Worm (Caenorhabditis elegans) whole organism, L4 larva: ENCODE data around the gene pmp-5.

Experiments
- D1046.2 ChIP-seq: fragments of 200-800 bp; sonication (Bioruptor generic); IDR thresholded peaks from 2 replicates; pipeline ENCODE4 v1.3.6; 2022; ENCODE audit warnings: missing genetic modification characterization, missing compliant biosample characterization
- F26F4.8 ChIP-seq: fragments of 200-800 bp; sonication (Bioruptor generic); conservative IDR thresholded peaks from 2 replicates; pipeline ENCODE4 v1.3.6; 2022; ENCODE audit warnings: missing genetic modification characterization, missing compliant biosample characterization
- F44E2.7 ChIP-seq: fragments of 200-800 bp; sonication (Bioruptor generic); IDR thresholded peaks from 2 replicates; pipeline ENCODE4 v2.1.2; 2022; ENCODE audit warnings: missing genetic modification characterization, missing compliant biosample characterization
- T20F7.1 ChIP-seq: fragments of 200-800 bp; sonication (Bioruptor generic); optimal IDR thresholded peaks from 2 replicates; lab custom pipeline; 2018; ENCODE audit warnings: mild to moderate bottlenecking, missing genetic modification characterization, missing compliant biosample characterization
- Y105C5A.15 ChIP-seq: fragments of 200-800 bp; sonication (Bioruptor generic); IDR thresholded peaks from 2 replicates; pipeline ENCODE4 v1.3.6; 2022; ENCODE audit warnings: missing genetic modification characterization, missing compliant biosample characterization
- Y75B8A.6 ChIP-seq: fragments of 200-800 bp; sonication (Bioruptor generic); IDR thresholded peaks from 2 replicates; pipeline ENCODE4 v1.3.6; 2022; ENCODE audit warnings: missing genetic modification reagents, missing genetic modification characterization, missing compliant biosample characterization
- aha-1 ChIP-seq: fragments of 150-350 bp; peaks from one replicate; lab custom pipeline; 2014; ENCODE audit warnings: missing biosample characterization, missing genetic modification characterization
- aly-2 ChIP-seq: sonication (generic microtip); optimal IDR thresholded peaks from 2 replicates; lab custom pipeline; 2018; ENCODE audit warnings: missing biosample characterization, missing genetic modification characterization
- ceh-32 ChIP-seq: sonication (generic microtip); optimal IDR thresholded peaks from 2 replicates; lab custom pipeline; 2016; ENCODE audit warnings: mild to moderate bottlenecking, missing genetic modification characterization, missing compliant biosample characterization; ENCODE audit not compliant: poor library complexity
- ceh-44 ChIP-seq: fragments of 200-800 bp; sonication (Bioruptor generic); IDR thresholded peaks from 2 replicates; pipeline ENCODE4 v1.3.6; 2022; ENCODE audit warnings: missing genetic modification reagents, missing genetic modification characterization, missing compliant biosample characterization
- ceh-82 ChIP-seq: sonication (generic microtip); optimal IDR thresholded peaks from 2 replicates; lab custom pipeline; 2017; ENCODE audit warnings: missing biosample characterization, missing genetic modification characterization
- ces-1 ChIP-seq: fragments of 150-350 bp; sonication (generic microtip); optimal IDR thresholded peaks from 4 replicates; lab custom pipeline; 2014; ENCODE audit warnings: missing biosample characterization, missing genetic modification reagents, missing genetic modification characterization
- daf-16 ChIP-seq, 3 experiments: sonication (generic microtip); optimal IDR thresholded peaks; 2 replicates each; lab custom pipeline; 2016 to 2017; ENCODE audit warnings: missing genetic modification characterization in 3 of 3, missing genetic modification reagents in 3 of 3, mild to moderate bottlenecking in 2 of 3, missing compliant biosample characterization in 2 of 3, missing biosample characterization in 1 of 3, moderate library complexity in 1 of 3
- dmd-6 ChIP-seq: fragments of 200-800 bp; sonication (Bioruptor generic); IDR thresholded peaks from 2 replicates; pipeline ENCODE4 v1.3.6; 2022; ENCODE audit warnings: missing genetic modification reagents, missing genetic modification characterization, missing compliant biosample characterization
- duxl-1 ChIP-seq: sonication (generic microtip); optimal IDR thresholded peaks from 2 replicates; lab custom pipeline; 2016; ENCODE audit warnings: mild to moderate bottlenecking, missing genetic modification characterization, moderate library complexity, missing compliant biosample characterization; ENCODE audit not compliant: poor library complexity
- dve-1 ChIP-seq: sonication (generic microtip); optimal IDR thresholded peaks from 2 replicates; lab custom pipeline; 2017; ENCODE audit warnings: antibody characterized with exemption, mild to moderate bottlenecking, missing genetic modification characterization, missing compliant biosample characterization; ENCODE audit not compliant: insufficient read depth
- egl-27 ChIP-seq: sonication (generic microtip); optimal IDR thresholded peaks from 3 replicates; lab custom pipeline; 2017; ENCODE audit warnings: missing biosample characterization, missing genetic modification reagents, missing genetic modification characterization
- fkh-10 ChIP-seq: fragments of 150-350 bp; optimal IDR thresholded peaks from 2 replicates; lab custom pipeline; 2014; ENCODE audit warnings: missing biosample characterization, missing genetic modification reagents, missing genetic modification characterization
- fos-1 ChIP-seq: fragments of 150-350 bp; optimal IDR thresholded peaks from 2 replicates; lab custom pipeline; 2014; ENCODE audit warnings: missing biosample characterization, missing genetic modification characterization
- gei-8 ChIP-seq: fragments of 200-800 bp; sonication (Bioruptor generic); optimal IDR thresholded peaks from 2 replicates; lab custom pipeline; 2018; ENCODE audit warnings: mild to moderate bottlenecking, missing genetic modification characterization, missing compliant biosample characterization
- hif-1 ChIP-seq, 2 experiments: sonication (generic microtip); optimal IDR thresholded peaks; 2 replicates each; lab custom pipeline; 2016 to 2017; ENCODE audit warnings: missing compliant biosample characterization in 2 of 2, missing genetic modification characterization in 2 of 2, missing genetic modification reagents in 2 of 2, missing genotype in 2 of 2, mild to moderate bottlenecking in 1 of 2
- hlh-11 ChIP-seq: fragments of 200-800 bp; sonication (Bioruptor generic); optimal IDR thresholded peaks from 2 replicates; lab custom pipeline; 2018; ENCODE audit warnings: mild to moderate bottlenecking, missing genetic modification characterization, missing compliant biosample characterization
- hmg-1.1 ChIP-seq: fragments of 200-800 bp; sonication (Bioruptor generic); IDR thresholded peaks from 2 replicates; pipeline ENCODE4 v1.3.6; 2022; ENCODE audit warnings: missing genetic modification reagents, missing genetic modification characterization, missing compliant biosample characterization
- lin-1 ChIP-seq: fragments of 200-800 bp; sonication (Bioruptor generic); IDR thresholded peaks from 2 replicates; pipeline ENCODE4 v1.3.6; 2022; ENCODE audit warnings: missing genetic modification reagents, missing genetic modification characterization, missing compliant biosample characterization
- lin-29 ChIP-seq: fragments of 200-800 bp; sonication (Bioruptor generic); IDR thresholded peaks from 2 replicates; pipeline ENCODE4 v1.3.6; 2022; ENCODE audit warnings: missing genetic modification reagents, missing genetic modification characterization, missing compliant biosample characterization
- lin-39 ChIP-seq: fragments of 150-350 bp; optimal IDR thresholded peaks from 2 replicates; lab custom pipeline; 2014; ENCODE audit warnings: missing biosample characterization, missing genetic modification reagents, missing genetic modification characterization
- lsy-2 ChIP-seq, 2 experiments: fragments of 150-350 bp in 1 of 2; sonication (generic microtip) in 1 of 2; optimal IDR thresholded peaks; 2 replicates each; lab custom pipeline; 2014 to 2017; ENCODE audit warnings: missing biosample characterization in 2 of 2, missing genetic modification characterization in 2 of 2
- madf-5 ChIP-seq, 2 experiments: fragments of 200-800 bp; sonication (Bioruptor generic); IDR thresholded peaks; 2 replicates each; pipeline ENCODE4 v1.3.6; 2022; ENCODE audit warnings: missing compliant biosample characterization in 2 of 2, missing genetic modification characterization in 2 of 2
- madf-9 ChIP-seq: fragments of 200-800 bp; sonication (Bioruptor generic); conservative IDR thresholded peaks from 2 replicates; pipeline ENCODE4 v1.3.6; 2022; ENCODE audit warnings: missing genetic modification reagents, missing genetic modification characterization, missing compliant biosample characterization
- mdt-29 ChIP-seq: fragments of 200-800 bp; sonication (Bioruptor generic); IDR thresholded peaks from 2 replicates; pipeline ENCODE4 v1.3.6; 2022; ENCODE audit warnings: missing genetic modification reagents, missing genetic modification characterization, missing compliant biosample characterization
- nhr-10 ChIP-seq: fragments of 150-350 bp; optimal IDR thresholded peaks from 2 replicates; lab custom pipeline; 2014; ENCODE audit warnings: missing biosample characterization, missing genetic modification characterization
- nhr-102 ChIP-seq: sonication (generic microtip); optimal IDR thresholded peaks from 2 replicates; lab custom pipeline; 2016; ENCODE audit warnings: mild to moderate bottlenecking, missing genetic modification characterization, moderate library complexity, missing compliant biosample characterization
- nhr-11 ChIP-seq: fragments of 150-350 bp; optimal IDR thresholded peaks from 2 replicates; lab custom pipeline; 2014; ENCODE audit warnings: missing biosample characterization, missing genetic modification characterization
- nhr-111 ChIP-seq: fragments of 200-800 bp; sonication (Bioruptor generic); optimal IDR thresholded peaks from 2 replicates; lab custom pipeline; 2018; ENCODE audit warnings: mild to moderate bottlenecking, missing genetic modification characterization, missing compliant biosample characterization
- nhr-237 ChIP-seq: sonication (generic microtip); optimal IDR thresholded peaks from 2 replicates; lab custom pipeline; 2017; ENCODE audit warnings: missing biosample characterization, missing genetic modification characterization
- nhr-42 ChIP-seq: fragments of 200-800 bp; sonication (Bioruptor generic); IDR thresholded peaks from 2 replicates; pipeline ENCODE4 v1.3.6; 2022; ENCODE audit warnings: missing genetic modification characterization, missing compliant biosample characterization
- nhr-48 ChIP-seq: sonication (generic microtip); optimal IDR thresholded peaks from 2 replicates; lab custom pipeline; 2016; ENCODE audit warnings: mild to moderate bottlenecking, missing genetic modification characterization, missing compliant biosample characterization
- nhr-77 ChIP-seq: fragments of 150-350 bp; optimal IDR thresholded peaks from 2 replicates; lab custom pipeline; 2014; ENCODE audit warnings: missing biosample characterization, missing genetic modification characterization
- pha-4 ChIP-seq, 2 experiments: fragments of 150-350 bp in 1 of 2; fragments of 200-800 bp in 1 of 2; sonication (Bioruptor generic) in 1 of 2; IDR thresholded peaks in 1 of 2; optimal IDR thresholded peaks in 1 of 2; 2 replicates each; pipeline versions ENCODE4 v1.3.6 to Lab custom; 2014 to 2022; ENCODE audit warnings: missing genetic modification characterization in 2 of 2, missing genetic modification reagents in 2 of 2, missing biosample characterization in 1 of 2, missing compliant biosample characterization in 1 of 2
- php-3 ChIP-seq: fragments of 200-800 bp; sonication (Bioruptor generic); IDR thresholded peaks from 2 replicates; pipeline ENCODE4 v1.3.6; 2022; ENCODE audit warnings: missing genetic modification reagents, missing genetic modification characterization, missing compliant biosample characterization
- pqm-1 ChIP-seq: sonication (generic microtip); optimal IDR thresholded peaks from 2 replicates; lab custom pipeline; 2017; ENCODE audit warnings: missing biosample characterization, missing genetic modification characterization
- rbr-2 ChIP-seq: sonication (generic microtip); optimal IDR thresholded peaks from 2 replicates; lab custom pipeline; 2016; ENCODE audit warnings: missing genotype, missing genetic modification characterization, missing compliant biosample characterization
- saeg-2 ChIP-seq: fragments of 200-800 bp; sonication (Bioruptor generic); IDR thresholded peaks from 2 replicates; pipeline ENCODE4 v1.3.6; 2022; ENCODE audit warnings: missing genetic modification reagents, missing genetic modification characterization, missing compliant biosample characterization
- sdz-12 ChIP-seq: fragments of 200-800 bp; sonication (Bioruptor generic); optimal IDR thresholded peaks from 2 replicates; lab custom pipeline; 2018; ENCODE audit warnings: mild to moderate bottlenecking, missing genetic modification characterization, missing compliant biosample characterization
- skn-1 ChIP-seq: fragments of 150-350 bp; optimal IDR thresholded peaks from 2 replicates; lab custom pipeline; 2014; ENCODE audit warnings: missing biosample characterization, missing genetic modification characterization
- snpc-1.2 ChIP-seq: fragments of 200-800 bp; sonication (Bioruptor generic); IDR thresholded peaks from 2 replicates; pipeline ENCODE4 v1.3.6; 2022; ENCODE audit warnings: missing genetic modification reagents, missing genetic modification characterization, missing compliant biosample characterization
- spr-3 ChIP-seq: fragments of 200-800 bp; sonication (Bioruptor generic); optimal IDR thresholded peaks from 2 replicates; lab custom pipeline; 2018; ENCODE audit warnings: mild to moderate bottlenecking, missing genetic modification characterization, missing compliant biosample characterization
- tra-1 ChIP-seq: fragments of 200-800 bp; sonication (Bioruptor generic); IDR thresholded peaks from 2 replicates; pipeline ENCODE4 v1.3.6; 2022; ENCODE audit warnings: missing genetic modification reagents, missing genetic modification characterization, missing compliant biosample characterization
- unc-62 ChIP-seq, 3 experiments: fragments of 150-350 bp in 1 of 3; sonication (generic microtip); optimal IDR thresholded peaks in 2 of 3; peaks in 1 of 3; 1 replicate in 1 of 3; 2 replicates in 2 of 3; lab custom pipeline; 2014 to 2017; ENCODE audit warnings: missing biosample characterization in 3 of 3, missing genetic modification characterization in 3 of 3, missing genetic modification reagents in 3 of 3, missing genotype in 1 of 3
- zip-11 ChIP-seq: fragments of 200-800 bp; sonication (Bioruptor generic); IDR thresholded peaks from 2 replicates; pipeline ENCODE4 v1.3.6; 2022; ENCODE audit warnings: missing genetic modification characterization, missing compliant biosample characterization

Gene pmp-5

DNA sequence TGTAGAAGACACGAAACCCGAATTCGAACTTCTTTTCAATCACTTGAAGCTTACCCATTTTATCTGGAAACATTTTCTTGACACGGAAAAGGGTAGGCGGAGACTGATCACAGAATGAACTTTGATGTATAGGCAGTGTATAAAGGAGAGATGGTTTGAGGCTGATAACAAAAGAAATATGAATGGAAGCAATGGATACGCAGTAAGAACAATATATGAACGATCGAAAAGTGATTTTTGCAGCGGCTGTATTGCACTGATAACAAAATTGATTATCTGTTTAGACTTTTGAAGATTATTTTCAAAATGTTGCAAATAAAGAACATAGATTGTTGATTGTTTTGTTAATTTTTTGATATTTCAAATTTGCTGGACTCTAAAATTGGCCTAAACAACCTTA, at the start of gene pmp-5:
Gene pmp-5, minus strand, starts transcription at position 63 of the 400 bp plus-strand sequence.
- TF ChIP-seq ceh-44 (GFP tag; lab: Robert Waterston, UW): no peak
- TF ChIP-seq snpc-1.2 (GFP tag; lab: Robert Waterston, UW): no peak
- no peak for TF ChIP-seq nhr-11 (tag; lab: Kevin White, UChicago)
- no peak for TF ChIP-seq nhr-42 (GFP tag; lab: Robert Waterston, UW)
- peak; percentile 56; the same call in 1 of the 2 replicates for TF ChIP-seq lin-1
- TF ChIP-seq hmg-1.1 (GFP tag; lab: Robert Waterston, UW): no peak
- TF ChIP-seq pqm-1 (tag; lab: Kevin White, UChicago): peak; percentile 83
- TF ChIP-seq tra-1 (GFP tag; lab: Robert Waterston, UW): peak; percentile 65
- no peak for TF ChIP-seq F44E2.7 (GFP tag; lab: Robert Waterston, UW)
- TF ChIP-seq D1046.2 (GFP tag; lab: Robert Waterston, UW): no peak
- no peak for TF ChIP-seq lin-39 (tag; lab: Kevin White, UChicago)
- TF ChIP-seq pha-4 (GFP tag; IDR thresholded peaks at IDR 0.05; lab: Robert Waterston, UW): no peak
- TF ChIP-seq pha-4 (tag; optimal IDR thresholded peaks at IDR 0.05; lab: Kevin White, UChicago): no peak
- TF ChIP-seq rbr-2 (tag; lab: Kevin White, UChicago): no peak
- TF ChIP-seq duxl-1 (tag; lab: Kevin White, UChicago): no peak
- peak; percentile 67 for TF ChIP-seq dve-1 (tag; lab: Kevin White, UChicago)
- no peak for TF ChIP-seq spr-3
- TF ChIP-seq nhr-111: no peak
- no peak for TF ChIP-seq ceh-32 (tag; lab: Kevin White, UChicago)
- TF ChIP-seq hif-1 (tag; optimal IDR thresholded peaks at IDR 0.05; lab: Kevin White, UChicago): peak in 1 of 2 experiments; percentile 58
- TF ChIP-seq fos-1: no peak
- TF ChIP-seq madf-9 (GFP tag; lab: Robert Waterston, UW): no peak
- no peak for TF ChIP-seq sdz-12 (GFP tag; lab: Kevin White, UChicago)
- peak; percentile 17 for TF ChIP-seq nhr-77
- no peak for TF ChIP-seq ceh-82 (tag; lab: Kevin White, UChicago)
- TF ChIP-seq aly-2: no peak
- no peak for TF ChIP-seq F26F4.8
- TF ChIP-seq nhr-48: peak; percentile 45
- TF ChIP-seq ces-1: no peak
- TF ChIP-seq unc-62 (GFP tag; optimal IDR thresholded peaks at IDR 0.05 in 1 of 2; lab: Kevin White, UChicago): peak in 1 of 2 experiments; percentile 88
- TF ChIP-seq unc-62 (tag; optimal IDR thresholded peaks at IDR 0.05; lab: Kevin White, UChicago): no peak
- no peak for TF ChIP-seq T20F7.1 (GFP tag; lab: Kevin White, UChicago)
- no peak for TF ChIP-seq aha-1 (tag; lab: Kevin White, UChicago)
- TF ChIP-seq madf-5 (GFP tag; IDR thresholded peaks at IDR 0.05; lab: Robert Waterston, UW): no peak
- TF ChIP-seq gei-8 (GFP tag; lab: Kevin White, UChicago): no peak
- TF ChIP-seq nhr-237 (tag; lab: Kevin White, UChicago): no peak
- TF ChIP-seq egl-27 (tag; lab: Kevin White, UChicago): no peak
- TF ChIP-seq saeg-2 (GFP tag; lab: Robert Waterston, UW): peak; percentile 60; the same call in 1 of the 2 replicates
- TF ChIP-seq zip-11 (GFP tag; lab: Robert Waterston, UW): no peak
- peak; percentile 91 for TF ChIP-seq dmd-6 (GFP tag; lab: Robert Waterston, UW)
- TF ChIP-seq mdt-29 (GFP tag; lab: Robert Waterston, UW): no peak
- no peak for TF ChIP-seq lsy-2 (tag; optimal IDR thresholded peaks at IDR 0.05; lab: Kevin White, UChicago)
- TF ChIP-seq nhr-102: peak; percentile 50
- TF ChIP-seq skn-1: no peak
- TF ChIP-seq fkh-10 (GFP tag; lab: Kevin White, UChicago): no peak
- TF ChIP-seq hlh-11 (tag; lab: Kevin White, UChicago): peak; percentile 69
- no peak for TF ChIP-seq Y105C5A.15 (GFP tag; lab: Robert Waterston, UW)
- peak; percentile 66 for TF ChIP-seq php-3
- TF ChIP-seq nhr-10 (tag; lab: Kevin White, UChicago): no peak
- TF ChIP-seq lin-29: no peak
- TF ChIP-seq daf-16 (GFP tag; optimal IDR thresholded peaks at IDR 0.05; lab: Kevin White, UChicago): no peak
- TF ChIP-seq daf-16 (tag; optimal IDR thresholded peaks at IDR 0.05; lab: Kevin White, UChicago): peak; percentile 82
- no peak for TF ChIP-seq Y75B8A.6 (GFP tag; lab: Robert Waterston, UW)
